Worm (Caenorhabditis elegans) whole organism, L4 larva: ENCODE measurements around the gene rme-1.
A peak's percentile ranks its signal among the peaks of the same experiment; 100 is the strongest.

Experiments used
- F37D6.2 ChIP-seq: sonication (generic microtip); optimal IDR thresholded peaks from 2 replicates; lab custom pipeline; 2016; ENCODE audit warnings: mild to moderate bottlenecking, missing genetic modification characterization, missing compliant biosample characterization
- R02D3.7 ChIP-seq: fragments of 150-350 bp; sonication (generic microtip); optimal IDR thresholded peaks from 3 replicates; lab custom pipeline; 2014; ENCODE audit warnings: missing biosample characterization, missing genetic modification characterization
- Y105C5A.15 ChIP-seq: fragments of 200-800 bp; sonication (Bioruptor generic); IDR thresholded peaks from 2 replicates; pipeline ENCODE4 v1.3.6; 2022; ENCODE audit warnings: missing genetic modification characterization, missing compliant biosample characterization
- Y48G9A.11 ChIP-seq: fragments of 200-800 bp; sonication (Bioruptor generic); IDR thresholded peaks from 2 replicates; pipeline ENCODE4 v1.3.6; 2022; ENCODE audit warnings: missing genetic modification reagents, missing genetic modification characterization, missing compliant biosample characterization
- Y75B8A.6 ChIP-seq: fragments of 200-800 bp; sonication (Bioruptor generic); IDR thresholded peaks from 2 replicates; pipeline ENCODE4 v1.3.6; 2022; ENCODE audit warnings: missing genetic modification reagents, missing genetic modification characterization, missing compliant biosample characterization
- ZK337.2 ChIP-seq: fragments of 200-800 bp; sonication (Bioruptor generic); IDR thresholded peaks from 2 replicates; pipeline ENCODE4 v1.3.6; 2022; ENCODE audit warnings: missing genetic modification reagents, missing genetic modification characterization, missing compliant biosample characterization
- aha-1 ChIP-seq: fragments of 150-350 bp; peaks from one replicate; lab custom pipeline; 2014; ENCODE audit warnings: missing biosample characterization, missing genetic modification characterization
- aly-2 ChIP-seq: sonication (generic microtip); optimal IDR thresholded peaks from 2 replicates; lab custom pipeline; 2018; ENCODE audit warnings: missing biosample characterization, missing genetic modification characterization
- ama-1 ChIP-seq: fragments of 150-350 bp; optimal IDR thresholded peaks from 2 replicates; lab custom pipeline; 2014; ENCODE audit warnings: inconsistent platforms, mixed read lengths
- ceh-20 ChIP-seq: fragments of 200-800 bp; sonication (Bioruptor generic); IDR thresholded peaks from 2 replicates; pipeline ENCODE4 v1.3.6; 2022; ENCODE audit warnings: missing genetic modification reagents, missing genetic modification characterization, missing compliant biosample characterization
- cey-2 ChIP-seq: sonication (generic microtip); optimal IDR thresholded peaks from 3 replicates; lab custom pipeline; 2017; ENCODE audit warnings: missing genetic modification characterization, mild to moderate bottlenecking, missing compliant biosample characterization, antibody characterized with exemption, borderline replicate concordance; ENCODE audit not compliant: insufficient read depth
- daf-12 ChIP-seq: fragments of 150-350 bp; optimal IDR thresholded peaks from 2 replicates; lab custom pipeline; 2014; ENCODE audit warnings: missing biosample characterization, missing genetic modification reagents, missing genetic modification characterization
- daf-19 ChIP-seq: fragments of 200-800 bp; sonication (Bioruptor generic); conservative IDR thresholded peaks from 2 replicates; pipeline ENCODE4 v1.3.6; 2022; ENCODE audit warnings: missing genetic modification characterization, missing compliant biosample characterization
- daf-8 ChIP-seq: fragments of 200-800 bp; sonication (Bioruptor generic); IDR thresholded peaks from 2 replicates; pipeline ENCODE4 v1.3.6; 2022; ENCODE audit warnings: missing genetic modification characterization, missing compliant biosample characterization
- dmd-6 ChIP-seq: fragments of 200-800 bp; sonication (Bioruptor generic); IDR thresholded peaks from 2 replicates; pipeline ENCODE4 v1.3.6; 2022; ENCODE audit warnings: missing genetic modification reagents, missing genetic modification characterization, missing compliant biosample characterization
- dmd-9 ChIP-seq: fragments of 200-800 bp; sonication (Bioruptor generic); IDR thresholded peaks from 2 replicates; pipeline ENCODE4 v1.3.6; 2022; ENCODE audit warnings: missing genetic modification reagents, missing genetic modification characterization, missing compliant biosample characterization
- dve-1 ChIP-seq: sonication (generic microtip); optimal IDR thresholded peaks from 2 replicates; lab custom pipeline; 2017; ENCODE audit warnings: antibody characterized with exemption, mild to moderate bottlenecking, missing genetic modification characterization, missing compliant biosample characterization; ENCODE audit not compliant: insufficient read depth
- egl-43 ChIP-seq: fragments of 200-800 bp; sonication (Bioruptor generic); IDR thresholded peaks from 2 replicates; pipeline ENCODE4 v1.3.6; 2022; ENCODE audit warnings: missing genetic modification reagents, missing genetic modification characterization, missing compliant biosample characterization
- fos-1 ChIP-seq: fragments of 150-350 bp; optimal IDR thresholded peaks from 2 replicates; lab custom pipeline; 2014; ENCODE audit warnings: missing biosample characterization, missing genetic modification characterization
- hif-1 ChIP-seq, 2 experiments: sonication (generic microtip); optimal IDR thresholded peaks; 2 replicates each; lab custom pipeline; 2016 to 2017; ENCODE audit warnings: missing compliant biosample characterization in 2 of 2, missing genetic modification characterization in 2 of 2, missing genetic modification reagents in 2 of 2, missing genotype in 2 of 2, mild to moderate bottlenecking in 1 of 2
- hlh-30 ChIP-seq: sonication (generic microtip); optimal IDR thresholded peaks from 2 replicates; lab custom pipeline; 2017; ENCODE audit warnings: antibody characterized with exemption, mild to moderate bottlenecking, missing genetic modification characterization, missing compliant biosample characterization; ENCODE audit not compliant: insufficient read depth
- lin-1 ChIP-seq: fragments of 200-800 bp; sonication (Bioruptor generic); IDR thresholded peaks from 2 replicates; pipeline ENCODE4 v1.3.6; 2022; ENCODE audit warnings: missing genetic modification reagents, missing genetic modification characterization, missing compliant biosample characterization
- lin-15B ChIP-seq: fragments of 150-350 bp; sonication (generic microtip); optimal IDR thresholded peaks from 3 replicates; lab custom pipeline; 2014; ENCODE audit warnings: missing biosample characterization, missing genetic modification characterization
- lsy-2 ChIP-seq, 2 experiments: fragments of 150-350 bp in 1 of 2; sonication (generic microtip) in 1 of 2; optimal IDR thresholded peaks; 2 replicates each; lab custom pipeline; 2014 to 2017; ENCODE audit warnings: missing biosample characterization in 2 of 2, missing genetic modification characterization in 2 of 2
- madf-5 ChIP-seq, 2 experiments: fragments of 200-800 bp; sonication (Bioruptor generic); IDR thresholded peaks; 2 replicates each; pipeline ENCODE4 v1.3.6; 2022; ENCODE audit warnings: missing compliant biosample characterization in 2 of 2, missing genetic modification characterization in 2 of 2
- mdt-29 ChIP-seq: fragments of 200-800 bp; sonication (Bioruptor generic); IDR thresholded peaks from 2 replicates; pipeline ENCODE4 v1.3.6; 2022; ENCODE audit warnings: missing genetic modification reagents, missing genetic modification characterization, missing compliant biosample characterization
- mep-1 ChIP-seq: fragments of 150-350 bp; sonication (generic microtip); optimal IDR thresholded peaks from 3 replicates; lab custom pipeline; 2014; ENCODE audit warnings: missing biosample characterization, missing genetic modification characterization
- mes-2 ChIP-seq: sonication (generic microtip); optimal IDR thresholded peaks from 2 replicates; lab custom pipeline; 2016; ENCODE audit warnings: missing genotype, mild to moderate bottlenecking, missing genetic modification characterization, missing compliant biosample characterization; ENCODE audit not compliant: poor library complexity, severe bottlenecking
- mxl-2 ChIP-seq: fragments of 200-800 bp; sonication (Bioruptor generic); conservative IDR thresholded peaks from 2 replicates; pipeline ENCODE4 v1.3.6; 2022; ENCODE audit warnings: missing genetic modification reagents, missing genetic modification characterization, missing compliant biosample characterization
- mxl-3 ChIP-seq: fragments of 200-800 bp; sonication (Bioruptor generic); optimal IDR thresholded peaks from 2 replicates; lab custom pipeline; 2018; ENCODE audit warnings: mild to moderate bottlenecking, missing genetic modification characterization, missing compliant biosample characterization
- nhr-237 ChIP-seq: sonication (generic microtip); optimal IDR thresholded peaks from 2 replicates; lab custom pipeline; 2017; ENCODE audit warnings: missing biosample characterization, missing genetic modification characterization
- nhr-25 ChIP-seq: sonication (generic microtip); optimal IDR thresholded peaks from 2 replicates; lab custom pipeline; 2017; ENCODE audit warnings: missing genetic modification characterization, mild to moderate bottlenecking, missing compliant biosample characterization, antibody characterized with exemption, moderate library complexity, borderline replicate concordance; ENCODE audit not compliant: insufficient read depth
- nhr-28 ChIP-seq: fragments of 150-350 bp; optimal IDR thresholded peaks from 2 replicates; lab custom pipeline; 2014; ENCODE audit warnings: missing biosample characterization, missing genetic modification characterization
- nhr-41 ChIP-seq: fragments of 200-800 bp; sonication (Bioruptor generic); IDR thresholded peaks from 2 replicates; pipeline ENCODE4 v1.3.6; 2022; ENCODE audit warnings: missing genetic modification reagents, missing genetic modification characterization, missing compliant biosample characterization
- nhr-42 ChIP-seq: fragments of 200-800 bp; sonication (Bioruptor generic); IDR thresholded peaks from 2 replicates; pipeline ENCODE4 v1.3.6; 2022; ENCODE audit warnings: missing genetic modification characterization, missing compliant biosample characterization
- nhr-48 ChIP-seq: sonication (generic microtip); optimal IDR thresholded peaks from 2 replicates; lab custom pipeline; 2016; ENCODE audit warnings: mild to moderate bottlenecking, missing genetic modification characterization, missing compliant biosample characterization
- pha-4 ChIP-seq, 2 experiments: fragments of 150-350 bp in 1 of 2; fragments of 200-800 bp in 1 of 2; sonication (Bioruptor generic) in 1 of 2; IDR thresholded peaks in 1 of 2; optimal IDR thresholded peaks in 1 of 2; 2 replicates each; pipeline versions ENCODE4 v1.3.6 to Lab custom; 2014 to 2022; ENCODE audit warnings: missing genetic modification characterization in 2 of 2, missing genetic modification reagents in 2 of 2, missing biosample characterization in 1 of 2, missing compliant biosample characterization in 1 of 2
- php-3 ChIP-seq: fragments of 200-800 bp; sonication (Bioruptor generic); IDR thresholded peaks from 2 replicates; pipeline ENCODE4 v1.3.6; 2022; ENCODE audit warnings: missing genetic modification reagents, missing genetic modification characterization, missing compliant biosample characterization
- rbr-2 ChIP-seq: sonication (generic microtip); optimal IDR thresholded peaks from 2 replicates; lab custom pipeline; 2016; ENCODE audit warnings: missing genotype, missing genetic modification characterization, missing compliant biosample characterization
- saeg-2 ChIP-seq: fragments of 200-800 bp; sonication (Bioruptor generic); IDR thresholded peaks from 2 replicates; pipeline ENCODE4 v1.3.6; 2022; ENCODE audit warnings: missing genetic modification reagents, missing genetic modification characterization, missing compliant biosample characterization
- sdz-12 ChIP-seq: fragments of 200-800 bp; sonication (Bioruptor generic); optimal IDR thresholded peaks from 2 replicates; lab custom pipeline; 2018; ENCODE audit warnings: mild to moderate bottlenecking, missing genetic modification characterization, missing compliant biosample characterization
- spr-3 ChIP-seq: fragments of 200-800 bp; sonication (Bioruptor generic); optimal IDR thresholded peaks from 2 replicates; lab custom pipeline; 2018; ENCODE audit warnings: mild to moderate bottlenecking, missing genetic modification characterization, missing compliant biosample characterization
- tag-97 ChIP-seq: fragments of 200-800 bp; sonication (Bioruptor generic); IDR thresholded peaks from 2 replicates; pipeline ENCODE4 v1.3.6; 2022; ENCODE audit warnings: missing genetic modification characterization, missing compliant biosample characterization
- unc-62 ChIP-seq, 3 experiments: fragments of 150-350 bp in 1 of 3; sonication (generic microtip); optimal IDR thresholded peaks in 2 of 3; peaks in 1 of 3; 1 replicate in 1 of 3; 2 replicates in 2 of 3; lab custom pipeline; 2014 to 2017; ENCODE audit warnings: missing biosample characterization in 3 of 3, missing genetic modification characterization in 3 of 3, missing genetic modification reagents in 3 of 3, missing genotype in 1 of 3
- zip-11 ChIP-seq: fragments of 200-800 bp; sonication (Bioruptor generic); IDR thresholded peaks from 2 replicates; pipeline ENCODE4 v1.3.6; 2022; ENCODE audit warnings: missing genetic modification characterization, missing compliant biosample characterization
- zip-2 ChIP-seq: fragments of 150-350 bp; optimal IDR thresholded peaks from 2 replicates; lab custom pipeline; 2014; ENCODE audit warnings: missing biosample characterization, missing genetic modification characterization
- ztf-11 ChIP-seq: fragments of 150-350 bp; optimal IDR thresholded peaks from 2 replicates; lab custom pipeline; 2014; ENCODE audit warnings: missing biosample characterization, missing genetic modification characterization

Gene rme-1

DNA sequence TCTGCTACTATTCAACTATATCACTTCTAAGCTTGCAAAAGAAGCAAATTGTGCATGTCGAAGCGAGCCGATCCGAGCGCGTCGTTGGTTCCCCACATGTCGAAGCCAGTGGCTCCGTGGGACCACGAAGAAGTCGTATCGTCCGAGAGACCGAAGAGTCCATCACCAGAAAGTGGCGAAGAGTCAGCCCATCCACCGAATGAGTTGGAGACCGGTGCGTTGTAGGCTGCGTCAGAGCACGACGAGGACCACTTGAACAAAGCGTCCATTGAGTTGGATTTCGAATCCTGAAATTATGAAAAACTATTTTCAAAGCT is 15.3 kb downstream of the rme-1 start (continued):
- TF ChIP-seq nhr-42 (GFP tag; lab: Robert Waterston, UW) = peak; percentile 69; the same call in 1 of the 2 replicates
- no peak for TF ChIP-seq nhr-48 (tag; lab: Kevin White, UChicago)
- TF ChIP-seq aha-1 (tag; lab: Kevin White, UChicago) = peak; percentile 92
- TF ChIP-seq daf-8 = 0 out of 2 replicates have a peak, but pooled peaks have one; percentile 39
- peak; percentile 42; the same call in 1 of the 2 replicates for TF ChIP-seq dmd-9 (GFP tag; lab: Robert Waterston, UW)
- no peak for TF ChIP-seq zip-11 (GFP tag; lab: Robert Waterston, UW)
- TF ChIP-seq fos-1 = no peak
- TF ChIP-seq Y105C5A.15 (GFP tag; lab: Robert Waterston, UW) = no peak
- TF ChIP-seq mes-2 (tag; lab: Kevin White, UChicago) = no peak
- TF ChIP-seq zip-2 (tag; lab: Kevin White, UChicago) = no peak
- TF ChIP-seq madf-5 (GFP tag; IDR thresholded peaks at IDR 0.05; lab: Robert Waterston, UW) = no peak
- TF ChIP-seq unc-62 (GFP tag; optimal IDR thresholded peaks at IDR 0.05 in 1 of 2; lab: Kevin White, UChicago) = no peak
- TF ChIP-seq unc-62 (tag; optimal IDR thresholded peaks at IDR 0.05; lab: Kevin White, UChicago) = no peak
- TF ChIP-seq aly-2 (tag; lab: Kevin White, UChicago) = no peak
- TF ChIP-seq Y48G9A.11 (GFP tag; lab: Robert Waterston, UW) = no peak
- no peak for TF ChIP-seq dmd-6
- TF ChIP-seq pha-4 (GFP tag; IDR thresholded peaks at IDR 0.05; lab: Robert Waterston, UW) = no peak
- no peak for TF ChIP-seq pha-4 (tag; optimal IDR thresholded peaks at IDR 0.05; lab: Kevin White, UChicago)
- TF ChIP-seq egl-43 (GFP tag; lab: Robert Waterston, UW) = peak; percentile 65

DNA sequence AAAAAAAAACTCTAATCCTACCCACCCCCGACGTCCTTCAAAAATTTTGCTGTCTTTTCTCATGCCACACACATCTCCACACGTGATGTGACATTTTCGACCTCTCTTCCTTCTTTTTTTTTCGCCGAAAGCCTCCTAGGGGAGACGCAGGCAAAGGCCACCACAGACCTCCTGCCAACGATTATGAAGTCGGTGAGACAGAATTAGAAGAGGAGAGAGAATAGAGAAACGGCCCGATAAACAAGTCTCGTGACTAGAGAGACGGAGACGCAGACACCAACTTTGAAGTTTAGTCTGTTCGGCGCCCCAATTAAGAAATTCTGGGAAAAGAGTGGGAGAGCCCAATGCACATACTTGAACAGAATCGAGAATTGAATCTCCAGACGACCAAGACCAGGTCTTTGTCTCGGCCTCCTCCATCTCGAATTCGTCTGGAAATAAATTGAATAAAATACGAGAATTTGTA is 15.8 kb downstream of the rme-1 start:
- TF ChIP-seq dve-1 (tag; lab: Kevin White, UChicago) (peak; percentile 98), nhr-25 (tag; lab: Kevin White, UChicago) (peak; percentile 92), mxl-3 (GFP tag; lab: Kevin White, UChicago) (peak; percentile 60), aly-2 (tag; lab: Kevin White, UChicago) (no peak), R02D3.7 (tag; lab: Kevin White, UChicago) (no peak), rbr-2 (tag; lab: Kevin White, UChicago) (peak; percentile 94), ztf-11 (no peak), daf-19 (GFP tag; lab: Robert Waterston, UW) (peak; percentile 92), Y48G9A.11 (GFP tag; lab: Robert Waterston, UW) (no peak), saeg-2 (GFP tag; lab: Robert Waterston, UW) (peak; percentile 82), mes-2 (tag; lab: Kevin White, UChicago) (peak; percentile 92), php-3 (GFP tag; lab: Robert Waterston, UW) (no peak; the same call in 1 of the 2 replicates), cey-2 (tag; lab: Kevin White, UChicago) (peak; percentile 81), lin-15B (tag; lab: Kevin White, UChicago) (peak; percentile 23), lin-1 (GFP tag; lab: Robert Waterston, UW) (no peak), sdz-12 (no peak), nhr-42 (GFP tag; lab: Robert Waterston, UW) (0 out of 2 replicates have a peak, but pooled peaks have one; percentile 68), ZK337.2 (GFP tag; lab: Robert Waterston, UW) (no peak), nhr-41 (GFP tag; lab: Robert Waterston, UW) (no peak), mep-1 (tag; lab: Kevin White, UChicago) (peak; percentile 98), Y75B8A.6 (GFP tag; lab: Robert Waterston, UW) (peak; percentile 72; the same call in 1 of the 2 replicates), spr-3 (no peak), F37D6.2 (tag; lab: Kevin White, UChicago) (peak; percentile 88), ama-1 (lab: Kevin White, UChicago) (peak; percentile 97), mxl-2 (GFP tag; lab: Robert Waterston, UW) (peak; percentile 48; the same call in 1 of the 2 replicates), lsy-2 (tag; optimal IDR thresholded peaks at IDR 0.05; lab: Kevin White, UChicago) (peak; percentile 89 to 94), daf-8 (no peak), hif-1 (tag; optimal IDR thresholded peaks at IDR 0.05; lab: Kevin White, UChicago) (peak; percentile 74 to 90), ceh-20 (GFP tag; lab: Robert Waterston, UW) (peak; percentile 95; the same call in 1 of the 2 replicates), tag-97 (GFP tag; lab: Robert Waterston, UW) (no peak), nhr-237 (tag; lab: Kevin White, UChicago) (peak; percentile 61), mdt-29 (GFP tag; lab: Robert Waterston, UW) (peak; percentile 89), nhr-28 (tag; lab: Kevin White, UChicago) (peak; percentile 86), daf-12 (tag; lab: Kevin White, UChicago) (no peak), hlh-30 (tag; lab: Kevin White, UChicago) (peak; percentile 100)
